Fruit fly (Drosophila melanogaster) whole organism, wandering third instar larva: ENCODE results near the gene CG9498.
A peak's percentile ranks its signal among the peaks of the same experiment; 100 is the strongest.

Experiments used
- Dfd ChIP-seq: fragments of >200 bp; optimal IDR thresholded peaks from 2 replicates; lab custom pipeline; 2017; ENCODE audit warnings: missing biosample characterization, missing genetic modification characterization
- GATAd ChIP-seq: sonication (Bioruptor generic); optimal IDR thresholded peaks from 2 replicates; lab custom pipeline; 2016; ENCODE audit warnings: missing biosample characterization, missing genetic modification characterization
- Hr78 ChIP-seq: fragments of >200 bp; optimal IDR thresholded peaks from 2 replicates; lab custom pipeline; 2017; ENCODE audit warnings: missing biosample characterization, missing genetic modification characterization
- dmrt93B ChIP-seq: fragments of 200-800 bp; sonication (Bioruptor generic); optimal IDR thresholded peaks from 2 replicates; lab custom pipeline; 2018; ENCODE audit warnings: missing biosample characterization, mild to moderate bottlenecking, missing genetic modification characterization
- foxo ChIP-seq, 2 experiments: fragments of 200-800 bp; sonication (Bioruptor generic); optimal IDR thresholded peaks; 2 replicates in 1 of 2; 3 replicates in 1 of 2; lab custom pipeline; 2016 to 2017; ENCODE audit warnings: missing biosample characterization in 2 of 2, missing genetic modification characterization in 2 of 2
- psq ChIP-seq: fragments of 200-800 bp; sonication (Bioruptor generic); optimal IDR thresholded peaks from 3 replicates; lab custom pipeline; 2017; ENCODE audit warnings: missing biosample characterization, mild to moderate bottlenecking, missing genetic modification characterization, moderate library complexity
- sage ChIP-seq: fragments of 200-800 bp; sonication (Bioruptor generic); optimal IDR thresholded peaks from 2 replicates; lab custom pipeline; 2016; ENCODE audit warnings: missing biosample characterization, mild to moderate bottlenecking, missing genetic modification characterization
- tai ChIP-seq: sonication (Bioruptor generic); optimal IDR thresholded peaks from 2 replicates; lab custom pipeline; 2016; ENCODE audit warnings: missing biosample characterization, missing genetic modification characterization

DNA sequence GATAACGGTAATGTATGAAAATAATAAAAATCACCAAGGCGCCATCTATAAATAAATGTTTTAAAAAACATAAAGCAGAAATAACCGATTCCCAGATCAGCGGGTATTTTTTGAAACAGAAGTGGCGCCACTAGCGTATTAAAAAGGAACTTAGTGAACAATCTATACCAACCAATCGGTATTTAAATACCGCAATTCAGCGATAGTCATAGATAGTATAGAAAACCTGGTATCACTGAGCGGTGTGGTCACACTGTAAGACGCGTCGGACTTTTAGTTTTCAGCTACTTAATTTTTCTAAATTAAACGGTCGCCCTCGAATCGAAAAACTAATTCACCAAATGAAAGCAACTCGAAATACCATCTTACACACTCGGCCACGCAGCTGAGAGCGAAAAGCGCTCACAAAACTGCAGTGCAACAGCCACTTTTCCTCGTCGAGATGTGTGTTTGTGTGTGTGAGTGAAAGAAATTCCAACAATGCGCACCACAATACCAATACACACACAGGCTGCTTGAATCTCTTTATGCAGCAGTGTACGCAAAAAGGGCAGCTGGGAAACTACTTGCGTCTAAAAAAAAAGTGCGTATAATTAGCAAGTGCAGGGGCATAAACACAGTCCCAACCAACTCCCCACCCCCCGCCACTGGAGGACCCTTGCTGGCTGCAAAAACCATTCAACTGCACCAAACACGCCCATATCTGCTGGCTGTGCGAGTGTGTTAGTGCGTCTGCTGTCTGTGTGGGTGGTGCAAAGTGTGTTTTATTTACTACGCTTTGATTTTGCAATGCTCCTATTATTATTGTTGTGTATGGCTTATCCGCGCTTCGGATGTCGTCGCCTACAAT lies 27.1 kb downstream of the CG9498 start, which contains the start of gene PDZ-GEF:
- no peak for TF ChIP-seq psq
- TF ChIP-seq dmrt93B (GFP tag; lab: Kevin White, UChicago): no peak
- peak in 1 of 2 experiments; percentile 41 for TF ChIP-seq foxo (GFP tag; optimal IDR thresholded peaks at IDR 0.05; lab: Kevin White, UChicago)
- TF ChIP-seq Dfd (GFP tag; lab: Kevin White, UChicago): no peak
- no peak for TF ChIP-seq tai
- no peak for TF ChIP-seq sage (GFP tag; lab: Kevin White, UChicago)
- peak; percentile 80 for TF ChIP-seq Hr78 (GFP tag; lab: Kevin White, UChicago)
- no peak for TF ChIP-seq GATAd
